Worm (Caenorhabditis elegans) whole organism, midembryonic: ENCODE measurements around the gene Y44A6D.7.
A peak's percentile ranks its signal among the peaks of the same experiment; 100 is the strongest.

Source experiments
- T22C8.4 ChIP-seq: fragments of 200-800 bp; sonication (Bioruptor generic); IDR thresholded peaks from 2 replicates; pipeline ENCODE4 v1.3.6; 2022; ENCODE audit warnings: missing genetic modification characterization, missing compliant biosample characterization
- cog-1 ChIP-seq: sonication (generic microtip); optimal IDR thresholded peaks from 2 replicates; lab custom pipeline; 2016; ENCODE audit warnings: missing genetic modification characterization, missing compliant biosample characterization
- flt-1 ChIP-seq: fragments of 200-800 bp; sonication (Bioruptor generic); IDR thresholded peaks from 2 replicates; pipeline ENCODE4 v1.3.6; 2022; ENCODE audit warnings: missing genetic modification characterization, missing compliant biosample characterization
- klf-2 ChIP-seq: fragments of 200-800 bp; sonication (Bioruptor generic); conservative IDR thresholded peaks from 2 replicates; pipeline ENCODE4 v1.3.6; 2022; ENCODE audit warnings: missing genetic modification reagents, missing genetic modification characterization, missing compliant biosample characterization
- med-1 ChIP-seq: sonication (generic microtip); optimal IDR thresholded peaks from 2 replicates; lab custom pipeline; 2017; ENCODE audit warnings: missing genetic modification characterization, mild to moderate bottlenecking, missing compliant biosample characterization, antibody characterized with exemption, missing genetic modification reagents; ENCODE audit not compliant: insufficient read depth
- ref-1 ChIP-seq: fragments of 200-800 bp; sonication (Bioruptor generic); conservative IDR thresholded peaks from 2 replicates; pipeline ENCODE4 v1.3.6; 2022; ENCODE audit warnings: missing genetic modification reagents, missing genetic modification characterization, missing compliant biosample characterization
- tab-1 ChIP-seq: fragments of 200-800 bp; sonication (Bioruptor generic); IDR thresholded peaks from 2 replicates; pipeline ENCODE4 v1.3.6; 2022; ENCODE audit warnings: missing genetic modification characterization, missing compliant biosample characterization
- ztf-23 ChIP-seq: fragments of 200-800 bp; sonication (Bioruptor generic); IDR thresholded peaks from 2 replicates; pipeline ENCODE4 v1.3.6; 2022; ENCODE audit warnings: missing genetic modification reagents, missing genetic modification characterization, missing compliant biosample characterization
- ztf-29 ChIP-seq: fragments of 200-800 bp; sonication (Bioruptor generic); IDR thresholded peaks from 2 replicates; pipeline ENCODE4 v1.3.6; 2022; ENCODE audit warnings: missing genetic modification reagents, missing genetic modification characterization, missing compliant biosample characterization

Y44A6D.7 gene

DNA sequence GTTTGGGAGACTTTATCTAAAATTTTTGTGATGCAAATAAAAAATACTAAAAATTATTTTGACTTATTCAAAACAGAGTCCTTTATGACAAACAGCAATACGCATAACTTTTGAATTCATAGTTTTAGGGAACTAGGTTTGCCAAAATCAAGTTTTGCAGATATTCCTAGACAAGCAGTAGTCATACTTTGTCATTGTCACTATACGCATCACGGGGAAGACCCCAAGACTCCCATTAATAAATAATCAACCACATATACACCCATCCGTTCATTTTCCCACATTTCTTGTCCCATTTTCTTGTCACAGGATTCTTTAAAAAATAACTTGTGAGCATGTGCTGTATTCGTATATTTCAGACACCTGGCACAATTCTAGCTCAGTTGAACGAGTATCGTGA is at the start of gene Y44A6D.7:
Gene Y44A6D.7 (plus strand): TSS at position 301 of the 400 bp plus-strand sequence.
- TF ChIP-seq klf-2: no peak
- no peak for TF ChIP-seq ztf-29 (GFP tag; lab: Robert Waterston, UW)
- no peak for TF ChIP-seq tab-1
- TF ChIP-seq med-1: no peak
- TF ChIP-seq ztf-23 (GFP tag; lab: Robert Waterston, UW): no peak
- no peak for TF ChIP-seq flt-1 (GFP tag; lab: Robert Waterston, UW)
- TF ChIP-seq ref-1 (GFP tag; lab: Robert Waterston, UW): no peak
- no peak for TF ChIP-seq cog-1
- no peak for TF ChIP-seq T22C8.4 (GFP tag; lab: Robert Waterston, UW)

DNA sequence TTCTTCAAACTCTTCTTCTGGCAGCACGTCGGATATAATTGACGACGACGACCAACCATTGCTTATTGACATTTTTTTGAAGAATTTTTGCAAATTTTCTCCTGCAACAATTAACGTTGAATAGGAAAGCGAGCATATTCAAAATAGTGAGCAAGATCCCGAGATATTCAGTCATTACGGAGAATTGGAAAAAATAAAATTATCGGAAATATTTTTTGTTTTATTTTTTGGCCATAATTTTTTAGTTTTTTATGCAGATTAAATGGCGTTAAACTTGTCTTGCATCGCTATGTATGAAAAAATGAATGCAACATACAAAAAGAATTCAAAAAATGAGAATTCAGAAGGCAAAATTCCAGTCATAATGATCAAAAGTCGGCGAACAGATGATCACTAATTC is 44.5 kb upstream of the Y44A6D.7 start, which contains the start of gene elp-1:
Gene elp-1 (minus strand): TSS at position 101 of the 400 bp plus-strand sequence.
- TF ChIP-seq klf-2 (no peak), flt-1 (GFP tag; lab: Robert Waterston, UW) (no peak), ztf-23 (GFP tag; lab: Robert Waterston, UW) (no peak), cog-1 (no peak), tab-1 (no peak), ref-1 (GFP tag; lab: Robert Waterston, UW) (no peak), ztf-29 (GFP tag; lab: Robert Waterston, UW) (no peak)

DNA sequence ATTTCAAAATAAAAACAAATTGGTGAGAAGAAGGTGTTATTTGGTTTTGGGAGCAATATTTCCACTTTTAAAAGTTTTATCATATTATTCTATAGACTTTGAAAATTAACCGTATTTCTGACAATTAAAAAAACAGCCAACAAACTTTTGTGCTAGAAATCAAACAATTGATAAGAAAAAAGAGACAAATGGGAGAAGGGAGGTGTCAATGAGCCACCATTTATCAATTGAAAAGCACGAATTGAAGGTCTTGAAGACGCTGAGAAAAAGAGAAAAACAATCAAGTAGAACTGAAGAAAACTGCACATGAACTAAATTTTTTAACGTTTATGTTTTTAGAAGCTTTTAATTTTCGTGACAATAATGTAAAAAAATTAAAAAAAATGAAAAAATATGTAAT is 43.7 kb upstream of the Y44A6D.7 start:
- TF ChIP-seq flt-1 (GFP tag; lab: Robert Waterston, UW) (no peak), T22C8.4 (GFP tag; lab: Robert Waterston, UW) (no peak), med-1 (no peak), ztf-23 (GFP tag; lab: Robert Waterston, UW) (no peak), klf-2 (no peak), cog-1 (no peak), ztf-29 (GFP tag; lab: Robert Waterston, UW) (no peak), ref-1 (GFP tag; lab: Robert Waterston, UW) (no peak), tab-1 (no peak)

DNA sequence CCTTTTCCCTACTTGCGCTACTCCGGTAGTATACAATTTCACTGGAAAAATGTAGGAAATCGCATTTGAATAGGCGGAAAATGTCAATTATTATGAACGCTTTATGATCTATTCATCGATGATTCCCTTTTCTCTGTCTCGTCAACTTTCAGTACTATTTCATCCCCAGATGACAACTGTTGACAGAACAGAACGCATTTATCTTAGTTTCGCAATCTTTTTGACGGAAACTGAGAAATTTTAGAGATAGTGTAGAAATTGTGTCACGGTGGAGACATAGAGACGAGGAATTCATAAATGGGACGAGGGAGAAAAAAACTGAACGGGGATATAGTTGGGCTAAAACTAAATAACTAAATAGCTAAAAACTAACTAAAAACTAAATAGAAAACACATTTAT is 42.8 kb upstream of the Y44A6D.7 start:
- TF ChIP-seq flt-1 (GFP tag; lab: Robert Waterston, UW) (no peak), med-1 (no peak), T22C8.4 (GFP tag; lab: Robert Waterston, UW) (no peak), ztf-29 (GFP tag; lab: Robert Waterston, UW) (no peak), klf-2 (no peak), cog-1 (no peak), ztf-23 (GFP tag; lab: Robert Waterston, UW) (no peak), ref-1 (GFP tag; lab: Robert Waterston, UW) (no peak), tab-1 (no peak)

DNA sequence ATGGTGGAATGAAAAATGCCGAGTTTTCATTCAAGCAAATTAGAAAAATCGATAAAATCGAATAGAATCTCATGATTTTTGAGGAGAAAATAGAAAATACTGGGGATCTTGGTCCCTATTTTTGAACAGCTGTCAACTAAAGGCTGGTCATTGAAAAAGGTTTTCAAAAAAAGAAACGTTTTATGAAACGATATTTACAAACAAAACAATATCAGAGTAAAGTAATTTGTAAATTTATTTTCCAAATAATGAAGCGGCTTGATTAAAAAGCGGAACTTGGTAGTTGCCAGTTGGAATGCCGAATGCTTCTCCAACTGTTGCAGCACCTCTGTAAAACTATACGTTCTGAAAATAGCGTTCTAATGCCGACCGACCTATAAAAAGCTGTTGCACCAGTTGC is 40.9 kb upstream of the Y44A6D.7 start, which contains the start of gene F38A6.5:
Gene F38A6.5 (minus strand): TSS at position 101 of the 400 bp plus-strand sequence.
- TF ChIP-seq flt-1 (GFP tag; lab: Robert Waterston, UW): no peak
- TF ChIP-seq ref-1 (GFP tag; lab: Robert Waterston, UW): no peak

DNA sequence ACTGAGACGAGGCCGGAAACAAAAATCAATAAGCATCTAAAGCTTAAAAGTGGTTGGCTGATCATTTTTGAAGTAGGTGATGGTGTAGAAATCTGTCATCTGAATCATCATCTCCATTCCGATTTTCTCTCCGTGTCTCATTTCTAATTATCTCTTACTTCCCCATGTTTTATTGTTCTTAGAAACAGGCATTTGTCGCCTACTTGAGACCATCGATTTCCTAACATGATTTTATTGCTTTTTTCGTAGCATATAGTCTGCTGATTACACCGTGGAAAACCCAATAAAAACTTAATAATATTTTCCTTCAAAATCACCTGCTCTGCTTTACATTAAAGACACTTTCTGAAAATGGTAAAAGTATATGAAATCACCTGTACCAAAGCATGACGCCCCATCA is 39.3 kb upstream of the Y44A6D.7 start, which contains the start of gene F38A6.4:
Gene F38A6.4 (minus strand): TSS at position 101 of the 400 bp plus-strand sequence.
- TF ChIP-seq flt-1 (GFP tag; lab: Robert Waterston, UW) (no peak), cog-1 (no peak), med-1 (no peak), T22C8.4 (GFP tag; lab: Robert Waterston, UW) (no peak), tab-1 (no peak), klf-2 (no peak), ztf-29 (GFP tag; lab: Robert Waterston, UW) (no peak), ref-1 (GFP tag; lab: Robert Waterston, UW) (no peak), ztf-23 (GFP tag; lab: Robert Waterston, UW) (no peak)

DNA sequence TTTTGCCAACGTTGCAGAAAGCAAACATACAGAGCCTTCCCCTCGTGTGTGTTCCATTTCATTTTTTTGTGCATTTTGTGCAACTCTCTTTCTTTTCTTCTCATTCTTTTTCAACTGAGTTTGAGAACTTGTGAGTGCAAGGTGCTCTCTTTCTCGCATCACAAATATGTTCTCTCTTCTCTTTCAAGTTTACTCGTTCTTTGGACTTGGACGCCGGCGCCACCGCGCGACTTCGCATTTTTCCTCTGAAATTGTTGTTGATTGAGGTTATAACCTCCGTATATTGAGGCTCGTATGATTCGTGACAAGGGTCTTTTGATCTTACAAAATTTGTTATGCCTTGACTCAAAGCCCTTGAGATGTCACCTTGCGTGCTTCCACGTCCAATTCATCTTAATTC is 37.8 kb upstream of the Y44A6D.7 start:
- TF ChIP-seq klf-2: no peak
- no peak for TF ChIP-seq ztf-29 (GFP tag; lab: Robert Waterston, UW)
- TF ChIP-seq med-1: no peak
- TF ChIP-seq ztf-23 (GFP tag; lab: Robert Waterston, UW): no peak
- TF ChIP-seq ref-1 (GFP tag; lab: Robert Waterston, UW): no peak
- TF ChIP-seq flt-1 (GFP tag; lab: Robert Waterston, UW): no peak
- no peak for TF ChIP-seq cog-1
- no peak for TF ChIP-seq T22C8.4 (GFP tag; lab: Robert Waterston, UW)
- no peak for TF ChIP-seq tab-1

DNA sequence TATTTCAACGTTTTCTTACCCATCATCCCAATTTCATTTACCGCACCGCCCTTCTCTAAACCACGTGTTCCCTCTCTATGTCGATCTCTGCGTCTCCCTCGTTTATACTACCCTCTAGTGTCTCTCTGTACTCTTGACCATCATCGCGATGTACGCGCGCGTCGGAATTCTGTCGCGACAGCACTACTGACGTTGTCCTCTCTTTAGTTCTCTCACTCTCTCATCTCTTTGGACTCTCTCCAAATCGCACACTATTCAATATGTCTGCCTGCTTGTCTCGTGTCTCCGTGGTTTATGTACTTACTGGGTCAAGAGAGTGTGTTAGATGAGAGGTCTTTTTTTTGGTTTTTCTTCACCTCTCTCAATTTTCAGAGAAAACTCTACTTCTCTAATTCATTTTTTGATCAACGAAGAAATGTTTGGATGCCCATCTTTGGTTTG is 36.2 kb upstream of the Y44A6D.7 start:
- TF ChIP-seq T22C8.4 (GFP tag; lab: Robert Waterston, UW): no peak
- no peak for TF ChIP-seq med-1
- TF ChIP-seq flt-1 (GFP tag; lab: Robert Waterston, UW): peak; percentile 51; the same call in 1 of the 2 replicates
- no peak for TF ChIP-seq tab-1
- TF ChIP-seq ztf-29 (GFP tag; lab: Robert Waterston, UW): no peak
- no peak for TF ChIP-seq ref-1 (GFP tag; lab: Robert Waterston, UW)
- peak; percentile 87 for TF ChIP-seq cog-1
- 0 out of 2 replicates have a peak, but pooled peaks have one; percentile 5 for TF ChIP-seq ztf-23 (GFP tag; lab: Robert Waterston, UW)
- TF ChIP-seq klf-2: no peak

DNA sequence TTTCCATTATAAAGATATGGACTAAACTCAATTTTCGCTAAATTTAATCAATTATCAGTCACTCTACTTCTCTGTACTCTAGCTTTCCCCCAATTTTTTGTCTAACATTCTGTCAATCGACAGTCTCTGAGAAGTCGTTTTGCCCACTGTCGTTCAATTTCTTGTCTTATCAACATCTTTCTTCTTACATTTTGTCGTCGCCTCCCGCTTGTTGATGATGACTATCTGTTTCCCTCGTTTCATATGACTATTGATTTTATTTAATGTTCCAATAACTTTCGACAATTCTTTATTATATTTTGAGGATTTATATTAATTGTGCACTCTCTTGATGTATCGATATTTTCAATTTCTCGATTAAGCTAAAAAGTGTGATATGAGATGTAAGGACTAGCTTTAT is 35.6 kb upstream of the Y44A6D.7 start:
- TF ChIP-seq cog-1: no peak
- TF ChIP-seq med-1: no peak
- TF ChIP-seq ztf-29 (GFP tag; lab: Robert Waterston, UW): no peak
- TF ChIP-seq ztf-23 (GFP tag; lab: Robert Waterston, UW): no peak
- no peak for TF ChIP-seq klf-2
- TF ChIP-seq T22C8.4 (GFP tag; lab: Robert Waterston, UW): no peak
- no peak for TF ChIP-seq tab-1

DNA sequence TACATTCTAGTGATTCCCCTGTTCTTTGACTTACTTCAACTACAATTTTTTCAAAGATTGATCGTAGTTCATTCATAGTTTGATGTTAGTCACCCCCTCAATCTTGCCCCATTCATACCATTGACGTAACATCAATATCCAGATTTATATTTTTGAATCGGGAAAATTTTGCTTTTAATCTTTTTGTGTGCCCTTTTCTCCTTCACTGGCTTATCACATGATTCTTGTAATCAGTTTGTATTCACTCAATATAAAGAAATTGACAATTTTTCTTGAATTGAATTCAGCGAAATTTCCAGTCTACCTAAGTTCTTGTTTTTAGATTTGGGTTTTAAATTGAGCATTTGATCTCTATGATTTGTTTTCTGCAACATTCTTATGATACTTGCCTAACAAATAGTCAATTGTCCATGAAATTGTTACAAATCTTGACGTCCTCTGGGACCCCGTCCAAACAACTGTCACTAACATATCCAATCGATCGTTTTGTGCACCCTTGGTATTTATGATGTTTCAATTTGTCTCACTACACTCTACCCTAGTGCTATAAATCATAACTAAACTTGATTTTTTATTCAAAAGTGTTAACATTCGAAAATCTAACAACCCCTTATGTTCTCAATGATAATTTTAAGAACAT is 34.7 kb upstream of the Y44A6D.7 start:
- TF ChIP-seq cog-1 (no peak), T22C8.4 (GFP tag; lab: Robert Waterston, UW) (no peak), ref-1 (GFP tag; lab: Robert Waterston, UW) (no peak), klf-2 (no peak), flt-1 (GFP tag; lab: Robert Waterston, UW) (no peak), tab-1 (no peak), ztf-23 (GFP tag; lab: Robert Waterston, UW) (no peak), ztf-29 (GFP tag; lab: Robert Waterston, UW) (no peak), med-1 (no peak)
